Fruit fly (Drosophila melanogaster) whole organism, embryonic: ENCODE measurements around the gene CG5515.

ENCODE experiments used
- Blimp-1 ChIP-seq: fragments of 200-800 bp; sonication (Bioruptor generic); optimal IDR thresholded peaks from 3 replicates; lab custom pipeline; 2018; ENCODE audit warnings: missing biosample characterization, missing genetic modification characterization, mild to moderate bottlenecking, moderate library complexity, missing genetic modification reagents
- CG11085 ChIP-seq: fragments of 200-800 bp; sonication (Bioruptor generic); IDR thresholded peaks from 2 replicates; pipeline ENCODE4 v1.3.6; 2022; ENCODE audit warnings: missing biosample characterization, missing genetic modification characterization
- CG11560 ChIP-seq: fragments of 200-800 bp; sonication (Bioruptor generic); IDR thresholded peaks from 3 replicates; pipeline ENCODE4 v1.3.6; 2022; ENCODE audit warnings: missing biosample characterization, missing genetic modification characterization
- CG12219 ChIP-seq: fragments of 200-800 bp; sonication (Bioruptor generic); optimal IDR thresholded peaks from 3 replicates; lab custom pipeline; 2018; ENCODE audit warnings: missing biosample characterization, mild to moderate bottlenecking, missing genetic modification characterization
- CG15514 ChIP-seq: fragments of 200-800 bp; sonication (Bioruptor generic); optimal IDR thresholded peaks from 3 replicates; lab custom pipeline; 2017; ENCODE audit warnings: missing biosample characterization, missing genetic modification characterization, mild to moderate bottlenecking, moderate library complexity, missing genetic modification reagents
- CG1647 ChIP-seq: fragments of 200-800 bp; sonication (Bioruptor generic); optimal IDR thresholded peaks from 3 replicates; lab custom pipeline; 2016; ENCODE audit warnings: missing biosample characterization, missing genetic modification characterization
- CG17802 ChIP-seq: fragments of 200-800 bp; sonication (Bioruptor generic); optimal IDR thresholded peaks from 2 replicates; lab custom pipeline; 2018; ENCODE audit warnings: missing biosample characterization, mild to moderate bottlenecking, missing genetic modification characterization, moderate library complexity
- CG18764 ChIP-seq: fragments of 200-800 bp; sonication (Bioruptor generic); optimal IDR thresholded peaks from 3 replicates; lab custom pipeline; 2016; ENCODE audit warnings: missing biosample characterization, missing genetic modification characterization
- CG30431 ChIP-seq: fragments of 200-800 bp; sonication (Bioruptor generic); optimal IDR thresholded peaks from 2 replicates; lab custom pipeline; 2017; ENCODE audit warnings: missing biosample characterization, missing genetic modification characterization
- CG33213 ChIP-seq: fragments of 200-800 bp; sonication (Bioruptor generic); optimal IDR thresholded peaks from 3 replicates; lab custom pipeline; 2016; ENCODE audit warnings: missing biosample characterization, missing genetic modification characterization
- CG4820 ChIP-seq: fragments of 200-800 bp; sonication (Bioruptor generic); optimal IDR thresholded peaks from 3 replicates; lab custom pipeline; 2016; ENCODE audit warnings: missing biosample characterization, missing genetic modification characterization
- CG8290 ChIP-seq, 3 experiments: fragments of 200-800 bp; sonication (Bioruptor generic); optimal IDR thresholded peaks; 2 replicates each; lab custom pipeline; 2016 to 2019; ENCODE audit warnings: missing biosample characterization in 3 of 3, missing genetic modification characterization in 3 of 3, mild to moderate bottlenecking in 2 of 3, moderate library complexity in 1 of 3
- CrebB ChIP-seq: fragments of 200-800 bp; sonication (Bioruptor generic); optimal IDR thresholded peaks from 3 replicates; lab custom pipeline; 2018; ENCODE audit warnings: missing biosample characterization, mild to moderate bottlenecking, missing genetic modification characterization
- D19A ChIP-seq: fragments of 200-800 bp; optimal IDR thresholded peaks from 3 replicates; lab custom pipeline; 2019; ENCODE audit warnings: missing biosample characterization, mild to moderate bottlenecking, missing genetic modification characterization, moderate library complexity
- Elba2 ChIP-seq: fragments of 200-800 bp; sonication (Bioruptor generic); optimal IDR thresholded peaks from 3 replicates; lab custom pipeline; 2016; ENCODE audit warnings: missing biosample characterization, missing genetic modification characterization
- Ets65A ChIP-seq: fragments of 200-800 bp; sonication (Bioruptor generic); peaks from one replicate; lab custom pipeline; 2016; ENCODE audit warnings: missing biosample characterization, missing genetic modification characterization
- HLH54F ChIP-seq: fragments of 200-800 bp; sonication (Bioruptor generic); optimal IDR thresholded peaks from 3 replicates; lab custom pipeline; 2016; ENCODE audit warnings: missing biosample characterization, missing genetic modification characterization
- Hmx ChIP-seq: fragments of 200-800 bp; sonication (Bioruptor generic); optimal IDR thresholded peaks from 2 replicates; lab custom pipeline; 2016; ENCODE audit warnings: missing biosample characterization, missing genetic modification characterization
- Hr3 ChIP-seq: fragments of 200-800 bp; sonication (Bioruptor generic); optimal IDR thresholded peaks from 3 replicates; lab custom pipeline; 2016; ENCODE audit warnings: missing biosample characterization, missing genetic modification characterization
- Opbp ChIP-seq: fragments of 200-800 bp; sonication (Bioruptor generic); IDR thresholded peaks from 3 replicates; pipeline ENCODE4 v1.3.6; 2022; ENCODE audit warnings: missing biosample characterization, missing genetic modification characterization; ENCODE audit not compliant: partially characterized antibody
- Sin3A ChIP-seq: fragments of >200 bp; optimal IDR thresholded peaks from 2 replicates; lab custom pipeline; 2018
- Sox100B ChIP-seq: fragments of 200-800 bp; sonication (Bioruptor generic); optimal IDR thresholded peaks from 3 replicates; lab custom pipeline; 2018; ENCODE audit warnings: missing biosample characterization, mild to moderate bottlenecking, missing genetic modification characterization
- Xbp1 ChIP-seq: fragments of 200-800 bp; sonication (Bioruptor generic); optimal IDR thresholded peaks from 3 replicates; lab custom pipeline; 2016; ENCODE audit warnings: missing biosample characterization, mild to moderate bottlenecking, missing genetic modification characterization
- abd-A ChIP-seq: fragments of 200-800 bp; sonication (Bioruptor generic); optimal IDR thresholded peaks from 3 replicates; lab custom pipeline; 2019; ENCODE audit warnings: missing biosample characterization, mild to moderate bottlenecking, missing genetic modification characterization, moderate library complexity
- btn ChIP-seq: fragments of 200-800 bp; sonication (Bioruptor generic); optimal IDR thresholded peaks from 2 replicates; lab custom pipeline; 2016; ENCODE audit warnings: missing biosample characterization, missing genetic modification characterization
- cas ChIP-seq: fragments of 200-800 bp; sonication (Bioruptor generic); IDR thresholded peaks from 2 replicates; pipeline ENCODE4 v1.3.6; 2022; ENCODE audit warnings: missing biosample characterization, missing genetic modification characterization
- corto ChIP-seq: fragments of 200-800 bp; sonication (Bioruptor generic); optimal IDR thresholded peaks from 2 replicates; lab custom pipeline; 2016; ENCODE audit warnings: missing biosample characterization, mild to moderate bottlenecking, missing genetic modification characterization, moderate library complexity
- da ChIP-seq: fragments of 200-800 bp; sonication (Bioruptor generic); optimal IDR thresholded peaks from 2 replicates; lab custom pipeline; 2016; ENCODE audit warnings: missing biosample characterization, missing genetic modification characterization
- danr ChIP-seq: fragments of 200-800 bp; sonication (Bioruptor generic); IDR thresholded peaks from 2 replicates; pipeline ENCODE4 v1.3.6; 2022; ENCODE audit warnings: missing biosample characterization, missing genetic modification characterization
- ewg ChIP-seq: fragments of 200-800 bp; sonication (Bioruptor generic); optimal IDR thresholded peaks from 3 replicates; lab custom pipeline; 2017; ENCODE audit warnings: mild to moderate bottlenecking, missing biosample characterization, missing genetic modification reagents, missing genetic modification characterization
- fd102C ChIP-seq: fragments of 200-800 bp; sonication (Bioruptor generic); optimal IDR thresholded peaks from 2 replicates; lab custom pipeline; 2018; ENCODE audit warnings: missing biosample characterization, mild to moderate bottlenecking, missing genetic modification characterization, moderate library complexity
- fru ChIP-seq: fragments of >200 bp; optimal IDR thresholded peaks from 2 replicates; lab custom pipeline; 2017
- gce ChIP-seq: fragments of 200-800 bp; sonication (Bioruptor generic); IDR thresholded peaks from 3 replicates; pipeline ENCODE4 v1.3.6; 2022; ENCODE audit warnings: missing biosample characterization, missing genetic modification characterization
- ham ChIP-seq: fragments of 200-800 bp; sonication (Bioruptor generic); IDR thresholded peaks from 2 replicates; pipeline ENCODE4 v1.3.6; 2022; ENCODE audit warnings: missing biosample characterization, missing genetic modification characterization
- kah ChIP-seq: fragments of 200-800 bp; sonication (Bioruptor generic); optimal IDR thresholded peaks from 2 replicates; lab custom pipeline; 2018; ENCODE audit warnings: missing biosample characterization, mild to moderate bottlenecking, missing genetic modification characterization
- ken ChIP-seq: fragments of 200-800 bp; sonication (Bioruptor generic); IDR thresholded peaks from 3 replicates; pipeline ENCODE4 v1.3.6; 2022; ENCODE audit warnings: missing biosample characterization, missing genetic modification characterization
- lbe ChIP-seq: fragments of 200-800 bp; sonication (Bioruptor generic); optimal IDR thresholded peaks from 2 replicates; lab custom pipeline; 2016; ENCODE audit warnings: missing biosample characterization, mild to moderate bottlenecking, missing genetic modification characterization
- nerfin-1 ChIP-seq: fragments of 200-800 bp; sonication (Bioruptor generic); optimal IDR thresholded peaks from 3 replicates; lab custom pipeline; 2019; ENCODE audit warnings: missing biosample characterization, mild to moderate bottlenecking, missing genetic modification characterization, moderate library complexity
- nmo ChIP-seq: fragments of 200-800 bp; sonication (Bioruptor generic); optimal IDR thresholded peaks from 2 replicates; lab custom pipeline; 2018; ENCODE audit warnings: missing biosample characterization, mild to moderate bottlenecking, missing genetic modification characterization, moderate library complexity
- rib ChIP-seq: fragments of 200-800 bp; sonication (Bioruptor generic); IDR thresholded peaks from 2 replicates; pipeline ENCODE4 v1.3.6; 2022; ENCODE audit warnings: missing biosample characterization, missing genetic modification characterization
- row ChIP-seq: fragments of 200-800 bp; sonication (Bioruptor generic); IDR thresholded peaks from 3 replicates; pipeline ENCODE4 v1.3.6; 2022; ENCODE audit warnings: missing biosample characterization, missing genetic modification characterization
- seq ChIP-seq: fragments of 200-800 bp; sonication (Bioruptor generic); IDR thresholded peaks from 2 replicates; pipeline ENCODE4 v1.3.6; 2022; ENCODE audit warnings: missing biosample characterization, missing genetic modification characterization
- tap ChIP-seq: fragments of 200-800 bp; optimal IDR thresholded peaks from 3 replicates; lab custom pipeline; 2019; ENCODE audit warnings: missing biosample characterization, mild to moderate bottlenecking, missing genetic modification characterization, moderate library complexity
- trem ChIP-seq: fragments of 200-800 bp; optimal IDR thresholded peaks from 3 replicates; lab custom pipeline; 2019; ENCODE audit warnings: missing biosample characterization, mild to moderate bottlenecking, missing genetic modification characterization, moderate library complexity
- unpg ChIP-seq: fragments of 200-800 bp; sonication (Bioruptor generic); optimal IDR thresholded peaks from 3 replicates; lab custom pipeline; 2018; ENCODE audit warnings: missing biosample characterization, mild to moderate bottlenecking, missing genetic modification characterization, moderate library complexity
- usp ChIP-seq: fragments of >200 bp; optimal IDR thresholded peaks from 2 replicates; lab custom pipeline; 2017; ENCODE audit warnings: missing biosample characterization, missing genetic modification characterization
- vvl ChIP-seq: fragments of 200-800 bp; sonication (Bioruptor generic); IDR thresholded peaks from 2 replicates; pipeline ENCODE4 v1.3.6; 2022; ENCODE audit warnings: missing biosample characterization, missing genetic modification characterization
- wor ChIP-seq: fragments of 200-800 bp; sonication (Bioruptor generic); IDR thresholded peaks from 2 replicates; pipeline ENCODE4 v1.3.6; 2022; ENCODE audit warnings: missing biosample characterization, missing genetic modification characterization
- zen ChIP-seq: fragments of 200-800 bp; sonication (Bioruptor generic); optimal IDR thresholded peaks from 3 replicates; lab custom pipeline; 2018; ENCODE audit warnings: missing biosample characterization, mild to moderate bottlenecking, missing genetic modification characterization, moderate library complexity
- zfh1 ChIP-seq: fragments of 200-800 bp; sonication (Bioruptor generic); IDR thresholded peaks from 3 replicates; pipeline ENCODE4 v1.3.6; 2022; ENCODE audit warnings: missing biosample characterization, missing genetic modification characterization

CG5515 gene

dm6 chr3R:24203426-24203825 is 14.7 kb upstream of the CG5515 start (continued):
- TF ChIP-seq fru (lab: Kevin White, UChicago): no peak
- TF ChIP-seq ewg: no peak
- TF ChIP-seq CG11085 (GFP tag; lab: Robert Waterston, UW): no peak
- TF ChIP-seq unpg (GFP tag; lab: Kevin White, UChicago): peak; percentile 36
- no peak for TF ChIP-seq Elba2 (GFP tag; lab: Kevin White, UChicago)
- TF ChIP-seq trem (tag; lab: Kevin White, UChicago): no peak
- TF ChIP-seq lbe (GFP tag; lab: Kevin White, UChicago): peak; percentile 69
- TF ChIP-seq row (GFP tag; lab: Robert Waterston, UW): no peak
- peak; percentile 24 for TF ChIP-seq Xbp1 (GFP tag; lab: Kevin White, UChicago)
- TF ChIP-seq fd102C (GFP tag; lab: Kevin White, UChicago): no peak
- TF ChIP-seq Sin3A: no peak
- peak; percentile 16 for TF ChIP-seq Hr3 (GFP tag; lab: Kevin White, UChicago)
- TF ChIP-seq D19A (tag; lab: Kevin White, UChicago): no peak
- no peak for TF ChIP-seq danr (GFP tag; lab: Robert Waterston, UW)
- peak; percentile 2 for TF ChIP-seq CG4820
- no peak for TF ChIP-seq CG1647 (GFP tag; lab: Kevin White, UChicago)
- TF ChIP-seq tap (tag; lab: Kevin White, UChicago): no peak
- peak; percentile 50 for TF ChIP-seq Sox100B (GFP tag; lab: Kevin White, UChicago)

DNA sequence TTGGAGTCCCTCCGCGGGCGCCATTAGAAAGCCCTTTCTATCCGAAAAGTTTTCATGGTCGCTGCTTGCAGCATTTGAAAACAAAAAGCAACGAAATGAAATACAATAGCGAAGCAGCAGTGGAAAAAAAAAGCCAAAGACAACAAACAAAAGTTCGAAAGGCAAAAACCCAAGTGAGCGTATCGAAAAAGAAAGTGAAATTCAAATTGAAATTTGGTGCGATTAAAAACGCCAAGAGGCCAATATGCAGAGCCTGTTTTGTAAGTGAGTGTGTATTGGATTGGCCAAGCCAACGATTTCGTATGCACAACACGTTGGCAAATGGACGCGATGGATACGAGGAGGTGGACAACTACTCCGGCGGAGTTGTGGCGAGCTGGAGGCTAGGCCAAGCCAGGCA is 14.0 kb upstream of the CG5515 start:
- TF ChIP-seq kah (GFP tag; lab: Kevin White, UChicago) (no peak), CG15514 (GFP tag; lab: Kevin White, UChicago) (no peak), CG18764 (GFP tag; lab: Kevin White, UChicago) (no peak), seq (GFP tag; lab: Robert Waterston, UW) (no peak), rib (GFP tag; lab: Robert Waterston, UW) (no peak), CG30431 (no peak), nerfin-1 (no peak), Blimp-1 (GFP tag; lab: Kevin White, UChicago) (peak; percentile 89), wor (GFP tag; lab: Robert Waterston, UW) (no peak), CG1647 (GFP tag; lab: Kevin White, UChicago) (no peak), Ets65A (GFP tag; lab: Kevin White, UChicago) (peak; percentile 11), CG17802 (tag; lab: Kevin White, UChicago) (no peak), ken (GFP tag; lab: Robert Waterston, UW) (no peak), vvl (peak; percentile 20; the same call in 1 of the 2 replicates)

- TF ChIP-seq usp (GFP tag; lab: Kevin White, UChicago): no peak
- TF ChIP-seq ham: peak; percentile 85
- TF ChIP-seq zfh1 (GFP tag; lab: Robert Waterston, UW): peak; percentile 93
- peak; percentile 82 for TF ChIP-seq HLH54F
- TF ChIP-seq CrebB (tag; lab: Kevin White, UChicago): peak; percentile 90
- TF ChIP-seq Opbp (GFP tag; lab: Robert Waterston, UW): no peak
- peak; percentile 50 for TF ChIP-seq CG33213 (GFP tag; lab: Kevin White, UChicago)
- peak; percentile 56 for TF ChIP-seq corto (GFP tag; lab: Kevin White, UChicago)
- TF ChIP-seq Hmx (GFP tag; lab: Kevin White, UChicago): peak; percentile 86
- TF ChIP-seq wor (GFP tag; lab: Robert Waterston, UW): peak; percentile 88
- TF ChIP-seq gce: peak; percentile 92
- peak; percentile 98 for TF ChIP-seq nmo (GFP tag; lab: Kevin White, UChicago)
- peak; percentile 95 for TF ChIP-seq zen (tag; lab: Kevin White, UChicago)
- peak; percentile 86 for TF ChIP-seq CG11560 (tag; lab: Robert Waterston, UW)
- peak; percentile 87 for TF ChIP-seq CG12219 (GFP tag; lab: Kevin White, UChicago)
- TF ChIP-seq cas (GFP tag; lab: Robert Waterston, UW): peak; percentile 76; the same call in 1 of the 2 replicates
- peak; percentile 34 for TF ChIP-seq btn
- TF ChIP-seq da (GFP tag; lab: Kevin White, UChicago): peak; percentile 59
- peak; percentile 80 for TF ChIP-seq CG8290 (GFP tag; optimal IDR thresholded peaks at IDR 0.05; lab: Kevin White, UChicago)
- TF ChIP-seq CG8290 (tag; optimal IDR thresholded peaks at IDR 0.05; lab: Kevin White, UChicago): peak; percentile 16 to 92
- TF ChIP-seq abd-A: no peak
Measured at dm6 chr3R:24193373-24193879, 4.7 kb upstream of the CG5515 start, which contains the start of the genes SMC6 and CG6204. SMC6 (minus strand) TSS chr3R:24193423. CG6204 (plus strand) TSS chr3R:24193832.
